Fruit fly (Drosophila melanogaster): ENCODE data around the gene opm.

Gene opm

DNA sequence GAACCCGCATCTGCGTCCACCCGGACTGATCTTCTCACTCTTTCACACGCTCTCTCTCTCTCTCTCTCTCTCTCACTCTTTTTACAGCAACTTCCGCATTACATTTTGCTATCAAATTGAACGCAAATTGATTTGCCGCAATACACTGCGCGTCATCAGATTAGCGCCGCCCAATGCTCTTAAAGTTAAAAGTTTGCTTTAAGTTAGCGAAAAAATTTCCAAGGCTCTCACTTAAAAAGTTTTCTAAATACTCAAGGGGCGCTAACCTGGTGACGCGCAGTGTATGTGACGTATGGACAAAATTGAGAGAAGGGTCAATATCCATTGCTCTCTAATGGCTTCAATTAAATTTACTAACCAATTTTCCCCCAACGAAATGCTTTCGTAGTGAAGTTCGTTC lies 44.0 kb downstream of the opm start (continued):
- TF ChIP-seq zf30C (GFP tag; optimal IDR thresholded peaks at IDR 0.05): peak; percentile 7
- TF ChIP-seq ATbp (GFP tag; optimal IDR thresholded peaks at IDR 0.05): peak; percentile 87
- peak; percentile 80 for TF ChIP-seq Mad (GFP tag; optimal IDR thresholded peaks at IDR 0.05)
- peak; percentile 4 for TF ChIP-seq pros (GFP tag; optimal IDR thresholded peaks at IDR 0.05)
- peak; percentile 80 for TF ChIP-seq B-H2 (GFP tag; optimal IDR thresholded peaks at IDR 0.05)
- peak; percentile 87 for TF ChIP-seq nmo (GFP tag; optimal IDR thresholded peaks at IDR 0.05)
- peak; percentile 87 for TF ChIP-seq CG2120 (GFP tag; optimal IDR thresholded peaks at IDR 0.05)
- TF ChIP-seq CG17328 (GFP tag; IDR thresholded peaks at IDR 0.05): peak; percentile 90
- peak; percentile 67 for TF ChIP-seq CG6854 (GFP tag; optimal IDR thresholded peaks at IDR 0.05)
- TF ChIP-seq CG12391 (tag; optimal IDR thresholded peaks at IDR 0.05): peak; percentile 82
- no peak for TF ChIP-seq knrl (GFP tag; IDR thresholded peaks at IDR 0.05; ENCODE audit: partially characterized antibody)
- TF ChIP-seq dmrt99B (tag; optimal IDR thresholded peaks at IDR 0.05): peak; percentile 91
- no peak for TF ChIP-seq zen2 (GFP tag; IDR thresholded peaks at IDR 0.05; ENCODE audit: partially characterized antibody)
- TF ChIP-seq CG5245 (GFP tag; optimal IDR thresholded peaks at IDR 0.05): peak; percentile 85
- peak; percentile 15 for TF ChIP-seq Kr (GFP tag; optimal IDR thresholded peaks at IDR 0.05)
- no peak for TF ChIP-seq dan (GFP tag; IDR thresholded peaks at IDR 0.05)
- TF ChIP-seq yki (optimal IDR thresholded peaks at IDR 0.05): no peak
- TF ChIP-seq da (GFP tag; optimal IDR thresholded peaks at IDR 0.05): peak; percentile 74
- peak; percentile 74 for TF ChIP-seq Fer2 (tag; optimal IDR thresholded peaks at IDR 0.05)
- no peak for TF ChIP-seq bowl (GFP tag; IDR thresholded peaks at IDR 0.05)
- TF ChIP-seq danr (GFP tag; IDR thresholded peaks at IDR 0.05): peak; percentile 48; the same call in 1 of the 2 replicates
- TF ChIP-seq Hr51 (GFP tag; optimal IDR thresholded peaks at IDR 0.05): peak; percentile 86
- peak; percentile 73 for TF ChIP-seq ham (GFP tag; IDR thresholded peaks at IDR 0.05)
- peak; percentile 76 for TF ChIP-seq CG14710 (tag; optimal IDR thresholded peaks at IDR 0.05)
- TF ChIP-seq crc (GFP tag; optimal IDR thresholded peaks at IDR 0.05): peak; percentile 78
- TF ChIP-seq Nf-YC (tag; optimal IDR thresholded peaks at IDR 0.05): peak; percentile 67
- TF ChIP-seq Chrac-16 (GFP tag; optimal IDR thresholded peaks at IDR 0.05): peak; percentile 80
- TF ChIP-seq CG6813 (GFP tag; optimal IDR thresholded peaks at IDR 0.05): peak; percentile 77
- no peak for TF ChIP-seq tna (GFP tag; IDR thresholded peaks at IDR 0.05; ENCODE audit: partially characterized antibody)
- TF ChIP-seq CG32532 (GFP tag; IDR thresholded peaks at IDR 0.05): peak; percentile 82
- TF ChIP-seq unc-4 (GFP tag; IDR thresholded peaks at IDR 0.05; ENCODE audit: partially characterized antibody): no peak
- no peak for TF ChIP-seq lbe (GFP tag; optimal IDR thresholded peaks at IDR 0.05)
- peak; percentile 63 for TF ChIP-seq CG4282 (GFP tag; optimal IDR thresholded peaks at IDR 0.05)
- peak; percentile 45 for TF ChIP-seq CG2116 (GFP tag; optimal IDR thresholded peaks at IDR 0.05)
- TF ChIP-seq CG2712 (tag; optimal IDR thresholded peaks at IDR 0.05): peak; percentile 90
- TF ChIP-seq Pdp1 (GFP tag; optimal IDR thresholded peaks at IDR 0.05): peak; percentile 84 to 87
- TF ChIP-seq bbx (GFP tag; IDR thresholded peaks at IDR 0.05; ENCODE audit: partially characterized antibody): no peak
- peak; percentile 79 for TF ChIP-seq CG31441 (GFP tag; IDR thresholded peaks at IDR 0.05)
- TF ChIP-seq CG2202 (tag; optimal IDR thresholded peaks at IDR 0.05): peak; percentile 62
- peak; percentile 54; the same call in 1 of the 3 replicates for TF ChIP-seq jigr1 (GFP tag; IDR thresholded peaks at IDR 0.05)
- no peak for TF ChIP-seq Dll (GFP tag; IDR thresholded peaks at IDR 0.05; ENCODE audit: partially characterized antibody)
- peak; percentile 87 for TF ChIP-seq pum (GFP tag; optimal IDR thresholded peaks at IDR 0.05)
- no peak for TF ChIP-seq abd-A (tag; optimal IDR thresholded peaks at IDR 0.05)
- TF ChIP-seq tgo (GFP tag; IDR thresholded peaks at IDR 0.05): peak; percentile 83
- TF ChIP-seq repo (GFP tag; optimal IDR thresholded peaks at IDR 0.05): peak; percentile 88
- TF ChIP-seq CG17802 (tag; optimal IDR thresholded peaks at IDR 0.05): peak; percentile 73
- peak; percentile 82 for TF ChIP-seq CG10979 (tag; optimal IDR thresholded peaks at IDR 0.05)
- no peak for TF ChIP-seq D (optimal IDR thresholded peaks at IDR 0.05)
- TF ChIP-seq D (GFP tag; optimal IDR thresholded peaks at IDR 0.05): peak; percentile 80
- TF ChIP-seq CG30020 (tag; optimal IDR thresholded peaks at IDR 0.05): peak; percentile 1
